Worm (Caenorhabditis elegans): Measurements from ENCODE around the gene ZK1037.6.

DNA sequence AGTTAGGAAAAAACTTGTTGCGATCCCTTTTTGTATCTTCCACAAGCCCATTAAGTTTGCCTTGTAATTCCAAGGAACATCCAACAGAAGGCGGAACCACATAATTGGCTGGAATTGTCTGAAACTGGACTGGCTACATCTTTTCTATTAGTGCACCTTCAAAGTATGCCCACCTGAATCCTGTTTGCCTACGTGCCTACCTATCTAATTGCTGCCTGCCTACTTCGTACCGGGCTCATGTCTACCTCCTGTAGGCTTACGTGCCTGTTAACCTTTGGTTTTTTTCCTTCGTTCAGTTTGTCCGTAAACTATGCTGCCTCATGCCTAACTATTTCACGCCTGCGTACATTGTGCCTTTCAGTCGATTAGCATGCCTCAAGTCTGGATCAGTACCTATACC, 9.8 kb upstream of the ZK1037.6 start, which contains the start of gene wrt-7:
- TF ChIP-seq klf-2 (GFP tag; conservative IDR thresholded peaks at IDR 0.05): no peak
- no peak for TF ChIP-seq tab-1 (GFP tag; IDR thresholded peaks at IDR 0.05)
- no peak for TF ChIP-seq flt-1 (GFP tag; IDR thresholded peaks at IDR 0.05)
